Worm (Caenorhabditis elegans) whole organism, L4 larva: ENCODE results near the gene lin-56.

Source experiments
- D1046.2 ChIP-seq: fragments of 200-800 bp; sonication (Bioruptor generic); IDR thresholded peaks from 2 replicates; pipeline ENCODE4 v1.3.6; 2022; ENCODE audit warnings: missing genetic modification characterization, missing compliant biosample characterization
- F49E8.2 ChIP-seq: sonication (generic microtip); optimal IDR thresholded peaks from 2 replicates; lab custom pipeline; 2016; ENCODE audit warnings: missing compliant biosample characterization, mild to moderate bottlenecking, missing genetic modification characterization, borderline replicate concordance
- Y48G9A.11 ChIP-seq: fragments of 200-800 bp; sonication (Bioruptor generic); IDR thresholded peaks from 2 replicates; pipeline ENCODE4 v1.3.6; 2022; ENCODE audit warnings: missing genetic modification reagents, missing genetic modification characterization, missing compliant biosample characterization
- aha-1 ChIP-seq: fragments of 150-350 bp; peaks from one replicate; lab custom pipeline; 2014; ENCODE audit warnings: missing biosample characterization, missing genetic modification characterization
- ama-1 ChIP-seq: fragments of 150-350 bp; optimal IDR thresholded peaks from 2 replicates; lab custom pipeline; 2014; ENCODE audit warnings: inconsistent platforms, mixed read lengths
- arid-1 ChIP-seq: fragments of 200-800 bp; sonication (Bioruptor generic); conservative IDR thresholded peaks from 2 replicates; pipeline ENCODE4 v1.3.6; 2022; ENCODE audit warnings: missing genetic modification reagents, missing genetic modification characterization, missing compliant biosample characterization
- attf-4 ChIP-seq: sonication (generic microtip); optimal IDR thresholded peaks from 3 replicates; lab custom pipeline; 2017; ENCODE audit warnings: missing biosample characterization, missing genetic modification characterization
- ceh-32 ChIP-seq: sonication (generic microtip); optimal IDR thresholded peaks from 2 replicates; lab custom pipeline; 2016; ENCODE audit warnings: mild to moderate bottlenecking, missing genetic modification characterization, missing compliant biosample characterization; ENCODE audit not compliant: poor library complexity
- daf-16 ChIP-seq, 3 experiments: sonication (generic microtip); optimal IDR thresholded peaks; 2 replicates each; lab custom pipeline; 2016 to 2017; ENCODE audit warnings: missing genetic modification characterization in 3 of 3, missing genetic modification reagents in 3 of 3, mild to moderate bottlenecking in 2 of 3, missing compliant biosample characterization in 2 of 3, missing biosample characterization in 1 of 3, moderate library complexity in 1 of 3
- daf-19 ChIP-seq: fragments of 200-800 bp; sonication (Bioruptor generic); conservative IDR thresholded peaks from 2 replicates; pipeline ENCODE4 v1.3.6; 2022; ENCODE audit warnings: missing genetic modification characterization, missing compliant biosample characterization
- dmd-6 ChIP-seq: fragments of 200-800 bp; sonication (Bioruptor generic); IDR thresholded peaks from 2 replicates; pipeline ENCODE4 v1.3.6; 2022; ENCODE audit warnings: missing genetic modification reagents, missing genetic modification characterization, missing compliant biosample characterization
- dmd-8 ChIP-seq: fragments of 200-800 bp; sonication (Bioruptor generic); IDR thresholded peaks from 2 replicates; pipeline ENCODE4 v1.3.6; 2022; ENCODE audit warnings: missing genetic modification characterization, missing compliant biosample characterization
- duxl-1 ChIP-seq: sonication (generic microtip); optimal IDR thresholded peaks from 2 replicates; lab custom pipeline; 2016; ENCODE audit warnings: mild to moderate bottlenecking, missing genetic modification characterization, moderate library complexity, missing compliant biosample characterization; ENCODE audit not compliant: poor library complexity
- fos-1 ChIP-seq: fragments of 150-350 bp; optimal IDR thresholded peaks from 2 replicates; lab custom pipeline; 2014; ENCODE audit warnings: missing biosample characterization, missing genetic modification characterization
- hlh-11 ChIP-seq: fragments of 200-800 bp; sonication (Bioruptor generic); optimal IDR thresholded peaks from 2 replicates; lab custom pipeline; 2018; ENCODE audit warnings: mild to moderate bottlenecking, missing genetic modification characterization, missing compliant biosample characterization
- hlh-30 ChIP-seq: sonication (generic microtip); optimal IDR thresholded peaks from 2 replicates; lab custom pipeline; 2017; ENCODE audit warnings: antibody characterized with exemption, mild to moderate bottlenecking, missing genetic modification characterization, missing compliant biosample characterization; ENCODE audit not compliant: insufficient read depth
- hmg-1.1 ChIP-seq: fragments of 200-800 bp; sonication (Bioruptor generic); IDR thresholded peaks from 2 replicates; pipeline ENCODE4 v1.3.6; 2022; ENCODE audit warnings: missing genetic modification reagents, missing genetic modification characterization, missing compliant biosample characterization
- lin-13 ChIP-seq: fragments of 150-350 bp; optimal IDR thresholded peaks from 2 replicates; lab custom pipeline; 2014; ENCODE audit warnings: missing biosample characterization, missing genetic modification reagents, missing genetic modification characterization
- lin-29 ChIP-seq: fragments of 200-800 bp; sonication (Bioruptor generic); IDR thresholded peaks from 2 replicates; pipeline ENCODE4 v1.3.6; 2022; ENCODE audit warnings: missing genetic modification reagents, missing genetic modification characterization, missing compliant biosample characterization
- lin-39 ChIP-seq: fragments of 150-350 bp; optimal IDR thresholded peaks from 2 replicates; lab custom pipeline; 2014; ENCODE audit warnings: missing biosample characterization, missing genetic modification reagents, missing genetic modification characterization
- nhr-10 ChIP-seq: fragments of 150-350 bp; optimal IDR thresholded peaks from 2 replicates; lab custom pipeline; 2014; ENCODE audit warnings: missing biosample characterization, missing genetic modification characterization
- nhr-11 ChIP-seq: fragments of 150-350 bp; optimal IDR thresholded peaks from 2 replicates; lab custom pipeline; 2014; ENCODE audit warnings: missing biosample characterization, missing genetic modification characterization
- nhr-111 ChIP-seq: fragments of 200-800 bp; sonication (Bioruptor generic); optimal IDR thresholded peaks from 2 replicates; lab custom pipeline; 2018; ENCODE audit warnings: mild to moderate bottlenecking, missing genetic modification characterization, missing compliant biosample characterization
- nhr-237 ChIP-seq: sonication (generic microtip); optimal IDR thresholded peaks from 2 replicates; lab custom pipeline; 2017; ENCODE audit warnings: missing biosample characterization, missing genetic modification characterization
- nhr-28 ChIP-seq: fragments of 150-350 bp; optimal IDR thresholded peaks from 2 replicates; lab custom pipeline; 2014; ENCODE audit warnings: missing biosample characterization, missing genetic modification characterization
- nhr-41 ChIP-seq: fragments of 200-800 bp; sonication (Bioruptor generic); IDR thresholded peaks from 2 replicates; pipeline ENCODE4 v1.3.6; 2022; ENCODE audit warnings: missing genetic modification reagents, missing genetic modification characterization, missing compliant biosample characterization
- nhr-6 ChIP-seq: fragments of 150-350 bp; optimal IDR thresholded peaks from 2 replicates; lab custom pipeline; 2014; ENCODE audit warnings: missing biosample characterization, missing genetic modification characterization
- php-3 ChIP-seq: fragments of 200-800 bp; sonication (Bioruptor generic); IDR thresholded peaks from 2 replicates; pipeline ENCODE4 v1.3.6; 2022; ENCODE audit warnings: missing genetic modification reagents, missing genetic modification characterization, missing compliant biosample characterization
- pqm-1 ChIP-seq: sonication (generic microtip); optimal IDR thresholded peaks from 2 replicates; lab custom pipeline; 2017; ENCODE audit warnings: missing biosample characterization, missing genetic modification characterization
- saeg-2 ChIP-seq: fragments of 200-800 bp; sonication (Bioruptor generic); IDR thresholded peaks from 2 replicates; pipeline ENCODE4 v1.3.6; 2022; ENCODE audit warnings: missing genetic modification reagents, missing genetic modification characterization, missing compliant biosample characterization
- sdz-12 ChIP-seq: fragments of 200-800 bp; sonication (Bioruptor generic); optimal IDR thresholded peaks from 2 replicates; lab custom pipeline; 2018; ENCODE audit warnings: mild to moderate bottlenecking, missing genetic modification characterization, missing compliant biosample characterization
- skn-1 ChIP-seq: fragments of 150-350 bp; optimal IDR thresholded peaks from 2 replicates; lab custom pipeline; 2014; ENCODE audit warnings: missing biosample characterization, missing genetic modification characterization
- snpc-1.2 ChIP-seq: fragments of 200-800 bp; sonication (Bioruptor generic); IDR thresholded peaks from 2 replicates; pipeline ENCODE4 v1.3.6; 2022; ENCODE audit warnings: missing genetic modification reagents, missing genetic modification characterization, missing compliant biosample characterization
- unc-62 ChIP-seq, 3 experiments: fragments of 150-350 bp in 1 of 3; sonication (generic microtip); optimal IDR thresholded peaks in 2 of 3; peaks in 1 of 3; 1 replicate in 1 of 3; 2 replicates in 2 of 3; lab custom pipeline; 2014 to 2017; ENCODE audit warnings: missing biosample characterization in 3 of 3, missing genetic modification characterization in 3 of 3, missing genetic modification reagents in 3 of 3, missing genotype in 1 of 3
- zfp-2 ChIP-seq: sonication (generic microtip); optimal IDR thresholded peaks from 2 replicates; lab custom pipeline; 2016; ENCODE audit warnings: mild to moderate bottlenecking, missing genetic modification characterization, missing compliant biosample characterization
- zip-11 ChIP-seq: fragments of 200-800 bp; sonication (Bioruptor generic); IDR thresholded peaks from 2 replicates; pipeline ENCODE4 v1.3.6; 2022; ENCODE audit warnings: missing genetic modification characterization, missing compliant biosample characterization
- ztf-7 ChIP-seq: fragments of 150-350 bp; optimal IDR thresholded peaks from 2 replicates; lab custom pipeline; 2014; ENCODE audit warnings: missing biosample characterization, missing genetic modification characterization

Gene lin-56

ce11 chrII:10482899-10483298, 33.1 kb downstream of the lin-56 start (continued):
- TF ChIP-seq nhr-237 (tag; lab: Kevin White, UChicago): no peak
- TF ChIP-seq nhr-111 (GFP tag; lab: Kevin White, UChicago): no peak
- no peak for TF ChIP-seq nhr-6 (tag; lab: Kevin White, UChicago)
- TF ChIP-seq skn-1 (tag; lab: Kevin White, UChicago): no peak
- TF ChIP-seq zip-11 (GFP tag; lab: Robert Waterston, UW): no peak
- TF ChIP-seq fos-1 (tag; lab: Kevin White, UChicago): no peak
- TF ChIP-seq hmg-1.1 (GFP tag; lab: Robert Waterston, UW): no peak
- TF ChIP-seq D1046.2 (GFP tag; lab: Robert Waterston, UW): no peak
- TF ChIP-seq saeg-2: no peak
- no peak for TF ChIP-seq lin-29 (GFP tag; lab: Robert Waterston, UW)
- 0 out of 2 replicates have a peak, but pooled peaks have one; percentile 40 for TF ChIP-seq php-3 (GFP tag; lab: Robert Waterston, UW)
- no peak for TF ChIP-seq snpc-1.2 (GFP tag; lab: Robert Waterston, UW)
- no peak for TF ChIP-seq daf-19 (GFP tag; lab: Robert Waterston, UW)
- peak; percentile 2 for TF ChIP-seq hlh-11 (tag; lab: Kevin White, UChicago)
- no peak for TF ChIP-seq arid-1 (GFP tag; lab: Robert Waterston, UW)
- no peak for TF ChIP-seq nhr-10 (tag; lab: Kevin White, UChicago)
- TF ChIP-seq nhr-11 (tag; lab: Kevin White, UChicago): no peak
- no peak for TF ChIP-seq ama-1 (lab: Kevin White, UChicago)
- no peak for TF ChIP-seq daf-16 (GFP tag; optimal IDR thresholded peaks at IDR 0.05; lab: Kevin White, UChicago)
- peak; percentile 81 for TF ChIP-seq daf-16 (tag; optimal IDR thresholded peaks at IDR 0.05; lab: Kevin White, UChicago)

ce11 chrII:10483860-10484259, 34.1 kb downstream of the lin-56 start:
- TF ChIP-seq nhr-111 (GFP tag; lab: Kevin White, UChicago): no peak
- no peak for TF ChIP-seq ceh-32 (tag; lab: Kevin White, UChicago)
- peak in 1 of 2 experiments; percentile 91 for TF ChIP-seq unc-62 (GFP tag; optimal IDR thresholded peaks at IDR 0.05 in 1 of 2; lab: Kevin White, UChicago)
- no peak for TF ChIP-seq unc-62 (tag; optimal IDR thresholded peaks at IDR 0.05; lab: Kevin White, UChicago)
- TF ChIP-seq attf-4 (tag; lab: Kevin White, UChicago): no peak
- no peak for TF ChIP-seq hlh-11 (tag; lab: Kevin White, UChicago)
- no peak for TF ChIP-seq lin-39 (tag; lab: Kevin White, UChicago)
- no peak for TF ChIP-seq zfp-2

DNA sequence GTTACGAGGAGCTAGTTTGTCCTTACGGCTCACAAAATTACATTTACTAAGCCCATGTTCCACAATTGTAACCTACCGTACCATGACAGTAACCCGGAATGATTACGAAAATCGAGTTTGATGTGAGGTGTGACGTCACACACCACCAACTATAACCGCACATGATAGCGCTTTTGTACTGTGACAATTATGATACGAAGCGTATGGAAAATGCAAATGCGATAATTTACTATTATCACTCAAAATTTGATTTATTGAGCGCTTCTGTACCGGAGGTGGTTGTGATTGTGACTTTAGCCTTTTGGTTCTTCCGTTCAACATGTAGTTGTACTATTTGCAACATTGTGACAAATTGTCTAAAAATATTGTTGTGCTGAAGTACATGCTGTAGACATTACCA, 35.8 kb downstream of the lin-56 start:
- TF ChIP-seq Y48G9A.11 (GFP tag; lab: Robert Waterston, UW) (no peak), lin-39 (tag; lab: Kevin White, UChicago) (no peak), php-3 (GFP tag; lab: Robert Waterston, UW) (peak; percentile 71), nhr-28 (tag; lab: Kevin White, UChicago) (peak; percentile 76), F49E8.2 (tag; lab: Kevin White, UChicago) (no peak), unc-62 (GFP tag; optimal IDR thresholded peaks at IDR 0.05 in 1 of 2; lab: Kevin White, UChicago) (peak in 1 of 2 experiments; percentile 66), unc-62 (tag; optimal IDR thresholded peaks at IDR 0.05; lab: Kevin White, UChicago) (no peak), pqm-1 (tag; lab: Kevin White, UChicago) (peak; percentile 91), aha-1 (tag; lab: Kevin White, UChicago) (peak; percentile 65), hlh-11 (tag; lab: Kevin White, UChicago) (peak; percentile 44), dmd-6 (peak; percentile 61), sdz-12 (GFP tag; lab: Kevin White, UChicago) (no peak)

- TF ChIP-seq nhr-28 (tag; lab: Kevin White, UChicago) (no peak), ztf-7 (tag; lab: Kevin White, UChicago) (no peak), lin-13 (GFP tag; lab: Kevin White, UChicago) (no peak), zip-11 (GFP tag; lab: Robert Waterston, UW) (no peak), duxl-1 (tag; lab: Kevin White, UChicago) (no peak), nhr-41 (no peak), ama-1 (lab: Kevin White, UChicago) (no peak), nhr-237 (tag; lab: Kevin White, UChicago) (no peak), zfp-2 (no peak), hlh-30 (tag; lab: Kevin White, UChicago) (no peak), arid-1 (GFP tag; lab: Robert Waterston, UW) (no peak), dmd-8 (no peak), F49E8.2 (tag; lab: Kevin White, UChicago) (no peak), ceh-32 (tag; lab: Kevin White, UChicago) (no peak)
Observed at ce11 chrII:10486738-10487137, 36.9 kb downstream of the lin-56 start, which contains the start of gene ZK666.15. Gene ZK666.15 (plus strand): TSS chrII:10487038.
